Fruit fly (Drosophila melanogaster) whole organism, embryonic: Measurements from ENCODE around the gene Kal1.

ENCODE experiments used
- Antp ChIP-seq: fragments of 200-800 bp; sonication (Bioruptor generic); optimal IDR thresholded peaks from 3 replicates; lab custom pipeline; 2016; ENCODE audit warnings: missing biosample characterization, missing genetic modification characterization
- CG1024 ChIP-seq: fragments of 200-800 bp; sonication (Bioruptor generic); IDR thresholded peaks from 2 replicates; pipeline ENCODE4 v1.3.6; 2022; ENCODE audit warnings: missing biosample characterization, missing genetic modification characterization
- CG11560 ChIP-seq: fragments of 200-800 bp; sonication (Bioruptor generic); IDR thresholded peaks from 3 replicates; pipeline ENCODE4 v1.3.6; 2022; ENCODE audit warnings: missing biosample characterization, missing genetic modification characterization
- CG12942 ChIP-seq: fragments of 200-800 bp; sonication (Bioruptor generic); optimal IDR thresholded peaks from 3 replicates; lab custom pipeline; 2016; ENCODE audit warnings: missing biosample characterization, missing genetic modification characterization
- CG14965 ChIP-seq: fragments of 200-800 bp; sonication (Bioruptor generic); optimal IDR thresholded peaks from 2 replicates; lab custom pipeline; 2016; ENCODE audit warnings: missing biosample characterization, missing genetic modification characterization, borderline replicate concordance
- CG15696 ChIP-seq: fragments of 200-800 bp; sonication (Bioruptor generic); optimal IDR thresholded peaks from 2 replicates; lab custom pipeline; 2019; ENCODE audit warnings: missing biosample characterization, mild to moderate bottlenecking, missing genetic modification characterization, moderate library complexity
- CG2678 ChIP-seq: fragments of 200-800 bp; sonication (Bioruptor generic); optimal IDR thresholded peaks from 3 replicates; lab custom pipeline; 2019; ENCODE audit warnings: missing biosample characterization, mild to moderate bottlenecking, missing genetic modification characterization, moderate library complexity
- CG2875 ChIP-seq: fragments of 200-800 bp; sonication (Bioruptor generic); optimal IDR thresholded peaks from 2 replicates; lab custom pipeline; 2017; ENCODE audit warnings: missing biosample characterization, mild to moderate bottlenecking, missing genetic modification characterization, missing genetic modification reagents
- CG32772 ChIP-seq: fragments of 200-800 bp; sonication (Bioruptor generic); IDR thresholded peaks from 2 replicates; pipeline ENCODE4 v1.3.6; 2022; ENCODE audit warnings: missing biosample characterization, missing genetic modification characterization
- CG3281 ChIP-seq: fragments of 200-800 bp; sonication (Bioruptor generic); optimal IDR thresholded peaks from 3 replicates; lab custom pipeline; 2017; ENCODE audit warnings: missing biosample characterization, mild to moderate bottlenecking, missing genetic modification characterization
- CG33213 ChIP-seq: fragments of 200-800 bp; sonication (Bioruptor generic); optimal IDR thresholded peaks from 3 replicates; lab custom pipeline; 2016; ENCODE audit warnings: missing biosample characterization, missing genetic modification characterization
- CG4854 ChIP-seq: fragments of 200-800 bp; sonication (Bioruptor generic); optimal IDR thresholded peaks from 2 replicates; lab custom pipeline; 2016; ENCODE audit warnings: missing biosample characterization, missing genetic modification characterization, inconsistent platforms
- CG5180 ChIP-seq: fragments of 200-800 bp; sonication (Bioruptor generic); optimal IDR thresholded peaks from 3 replicates; lab custom pipeline; 2017; ENCODE audit warnings: missing biosample characterization, missing genetic modification characterization, mild to moderate bottlenecking, moderate library complexity, missing genetic modification reagents
- CG6272 ChIP-seq: fragments of 200-800 bp; sonication (Bioruptor generic); IDR thresholded peaks from 2 replicates; pipeline ENCODE4 v1.3.6; 2022; ENCODE audit warnings: missing biosample characterization, missing genetic modification characterization
- CG8089 ChIP-seq: fragments of 200-800 bp; sonication (Bioruptor generic); optimal IDR thresholded peaks from 3 replicates; lab custom pipeline; 2016; ENCODE audit warnings: missing biosample characterization, missing genetic modification characterization
- CG8478 ChIP-seq: fragments of >200 bp; optimal IDR thresholded peaks from 2 replicates; lab custom pipeline; 2018
- CG9727 ChIP-seq: fragments of 200-800 bp; sonication (Bioruptor generic); optimal IDR thresholded peaks from 3 replicates; lab custom pipeline; 2017; ENCODE audit warnings: missing biosample characterization, mild to moderate bottlenecking, missing genetic modification characterization
- CG9797 ChIP-seq: fragments of 200-800 bp; sonication (Bioruptor generic); optimal IDR thresholded peaks from 3 replicates; lab custom pipeline; 2018; ENCODE audit warnings: missing biosample characterization, mild to moderate bottlenecking, missing genetic modification characterization
- Deaf1 ChIP-seq: fragments of 200-800 bp; optimal IDR thresholded peaks from 3 replicates; lab custom pipeline; 2019; ENCODE audit warnings: missing biosample characterization, mild to moderate bottlenecking, missing genetic modification characterization, moderate library complexity
- Dfd ChIP-seq, 2 experiments: fragments of >200 bp; optimal IDR thresholded peaks; 2 replicates each; lab custom pipeline; 2017; ENCODE audit warnings: missing biosample characterization in 2 of 2, missing genetic modification characterization in 2 of 2
- Hand ChIP-seq: fragments of 200-800 bp; sonication (Bioruptor generic); optimal IDR thresholded peaks from 2 replicates; lab custom pipeline; 2017; ENCODE audit warnings: mild to moderate bottlenecking, missing biosample characterization, missing genetic modification reagents, missing genetic modification characterization
- HmgZ ChIP-seq: fragments of 200-800 bp; sonication (Bioruptor generic); optimal IDR thresholded peaks from 2 replicates; lab custom pipeline; 2018; ENCODE audit warnings: missing biosample characterization, mild to moderate bottlenecking, missing genetic modification characterization
- Kr ChIP-seq: fragments of 200-800 bp; sonication (Bioruptor generic); optimal IDR thresholded peaks from 2 replicates; lab custom pipeline; 2017; ENCODE audit warnings: missing biosample characterization, mild to moderate bottlenecking, missing genetic modification characterization
- MTF-1 ChIP-seq: fragments of 200-800 bp; sonication (Bioruptor generic); optimal IDR thresholded peaks from 2 replicates; lab custom pipeline; 2018; ENCODE audit warnings: missing biosample characterization, mild to moderate bottlenecking, missing genetic modification characterization, borderline replicate concordance
- NC2β ChIP-seq: fragments of 200-800 bp; sonication (Bioruptor generic); optimal IDR thresholded peaks from 2 replicates; lab custom pipeline; 2016; ENCODE audit warnings: missing biosample characterization, missing genetic modification characterization
- Nf-YA ChIP-seq: fragments of 200-800 bp; sonication (Bioruptor generic); IDR thresholded peaks from 2 replicates; pipeline ENCODE4 v1.3.6; 2022; ENCODE audit warnings: missing biosample characterization, missing genetic modification characterization
- ase ChIP-seq: fragments of 200-800 bp; sonication (Bioruptor generic); IDR thresholded peaks from 3 replicates; pipeline ENCODE4 v1.3.6; 2022; ENCODE audit warnings: missing biosample characterization, missing genetic modification characterization
- ash1 ChIP-seq: fragments of 200-800 bp; sonication (Bioruptor generic); optimal IDR thresholded peaks from 2 replicates; lab custom pipeline; 2018; ENCODE audit warnings: missing biosample characterization, mild to moderate bottlenecking, missing genetic modification characterization
- bigmax ChIP-seq: fragments of 200-800 bp; sonication (Bioruptor generic); optimal IDR thresholded peaks from 2 replicates; lab custom pipeline; 2018; ENCODE audit warnings: missing biosample characterization, mild to moderate bottlenecking, missing genetic modification characterization
- bowl ChIP-seq: fragments of 200-800 bp; sonication (Bioruptor generic); IDR thresholded peaks from 2 replicates; pipeline ENCODE4 v1.3.6; 2022; ENCODE audit warnings: missing biosample characterization, missing genetic modification characterization
- fd102C ChIP-seq: fragments of 200-800 bp; sonication (Bioruptor generic); optimal IDR thresholded peaks from 2 replicates; lab custom pipeline; 2018; ENCODE audit warnings: missing biosample characterization, mild to moderate bottlenecking, missing genetic modification characterization, moderate library complexity
- gcm ChIP-seq: fragments of 200-800 bp; sonication (Bioruptor generic); optimal IDR thresholded peaks from 2 replicates; lab custom pipeline; 2019; ENCODE audit warnings: missing biosample characterization, mild to moderate bottlenecking, missing genetic modification characterization, moderate library complexity
- ind ChIP-seq: fragments of 200-800 bp; sonication (Bioruptor generic); optimal IDR thresholded peaks from 3 replicates; lab custom pipeline; 2016; ENCODE audit warnings: missing biosample characterization, missing genetic modification characterization
- insv ChIP-seq, 2 experiments: fragments of 200-800 bp; sonication (Bioruptor generic); optimal IDR thresholded peaks; 3 replicates each; lab custom pipeline; 2016 to 2018; ENCODE audit warnings: missing biosample characterization in 2 of 2, missing genetic modification characterization in 2 of 2
- ken ChIP-seq: fragments of 200-800 bp; sonication (Bioruptor generic); IDR thresholded peaks from 3 replicates; pipeline ENCODE4 v1.3.6; 2022; ENCODE audit warnings: missing biosample characterization, missing genetic modification characterization
- kni ChIP-seq: fragments of 200-800 bp; sonication (Bioruptor generic); optimal IDR thresholded peaks from 3 replicates; lab custom pipeline; 2017; ENCODE audit warnings: mild to moderate bottlenecking, missing biosample characterization, missing genetic modification reagents, missing genetic modification characterization
- lilli ChIP-seq: fragments of 200-800 bp; sonication (Bioruptor generic); optimal IDR thresholded peaks from 3 replicates; lab custom pipeline; 2016; ENCODE audit warnings: missing biosample characterization, missing genetic modification characterization
- nerfin-1 ChIP-seq: fragments of 200-800 bp; sonication (Bioruptor generic); optimal IDR thresholded peaks from 3 replicates; lab custom pipeline; 2019; ENCODE audit warnings: missing biosample characterization, mild to moderate bottlenecking, missing genetic modification characterization, moderate library complexity
- nom ChIP-seq: fragments of 200-800 bp; sonication (Bioruptor generic); optimal IDR thresholded peaks from 2 replicates; lab custom pipeline; 2017; ENCODE audit warnings: missing biosample characterization, missing genetic modification characterization, mild to moderate bottlenecking, moderate library complexity, missing genetic modification reagents
- pfk ChIP-seq: fragments of 200-800 bp; sonication (Bioruptor generic); optimal IDR thresholded peaks from 2 replicates; lab custom pipeline; 2018; ENCODE audit warnings: missing biosample characterization, mild to moderate bottlenecking, missing genetic modification characterization, moderate library complexity
- rib ChIP-seq: fragments of 200-800 bp; sonication (Bioruptor generic); IDR thresholded peaks from 2 replicates; pipeline ENCODE4 v1.3.6; 2022; ENCODE audit warnings: missing biosample characterization, missing genetic modification characterization
- salm ChIP-seq: fragments of 200-800 bp; sonication (Bioruptor generic); optimal IDR thresholded peaks from 2 replicates; lab custom pipeline; 2018; ENCODE audit warnings: missing biosample characterization, mild to moderate bottlenecking, missing genetic modification characterization
- sd ChIP-seq: fragments of 200-800 bp; sonication (Bioruptor generic); optimal IDR thresholded peaks from 3 replicates; lab custom pipeline; 2018; ENCODE audit warnings: missing biosample characterization, mild to moderate bottlenecking, missing genetic modification characterization, moderate library complexity
- so ChIP-seq: fragments of 200-800 bp; sonication (Bioruptor generic); IDR thresholded peaks from 3 replicates; pipeline ENCODE4 v1.3.6; 2022; ENCODE audit warnings: missing biosample characterization, missing genetic modification characterization
- ssp ChIP-seq: fragments of 200-800 bp; sonication (Bioruptor generic); IDR thresholded peaks from 2 replicates; pipeline ENCODE4 v1.3.6; 2022; ENCODE audit warnings: missing biosample characterization, missing genetic modification characterization
- tap ChIP-seq: fragments of 200-800 bp; optimal IDR thresholded peaks from 3 replicates; lab custom pipeline; 2019; ENCODE audit warnings: missing biosample characterization, mild to moderate bottlenecking, missing genetic modification characterization, moderate library complexity
- ttk ChIP-seq: fragments of 200-800 bp; sonication (Bioruptor generic); IDR thresholded peaks from 2 replicates; pipeline ENCODE4 v2.1.2; 2022; ENCODE audit warnings: missing biosample characterization, missing genetic modification characterization
- zen ChIP-seq: fragments of 200-800 bp; sonication (Bioruptor generic); optimal IDR thresholded peaks from 3 replicates; lab custom pipeline; 2018; ENCODE audit warnings: missing biosample characterization, mild to moderate bottlenecking, missing genetic modification characterization, moderate library complexity
- zf30C ChIP-seq: fragments of 200-800 bp; sonication (Bioruptor generic); optimal IDR thresholded peaks from 3 replicates; lab custom pipeline; 2018; ENCODE audit warnings: missing biosample characterization, mild to moderate bottlenecking, missing genetic modification characterization

Kal1 gene

dm6 chr3R:24151924-24152809 is 11.0 kb downstream of the Kal1 start, which contains the start of the genes p38a and CG6178:
p38a (minus strand) TSS chr3R:24152321.
CG6178 (plus strand) TSS chr3R:24152347.
- TF ChIP-seq CG2678 (tag; lab: Kevin White, UChicago) (peak; percentile 99), zen (tag; lab: Kevin White, UChicago) (peak; percentile 93), bowl (GFP tag; lab: Robert Waterston, UW) (peak; percentile 90), ttk (peak; percentile 95), ssp (GFP tag; lab: Robert Waterston, UW) (peak; percentile 91), CG4854 (GFP tag; lab: Kevin White, UChicago) (peak; percentile 69), fd102C (GFP tag; lab: Kevin White, UChicago) (peak; percentile 52), CG15696 (peak; percentile 92), nerfin-1 (peak; percentile 91), MTF-1 (GFP tag; lab: Kevin White, UChicago) (peak; percentile 74), Nf-YA (peak; percentile 94), CG3281 (GFP tag; lab: Kevin White, UChicago) (peak; percentile 99), Kr (GFP tag; lab: Kevin White, UChicago) (no peak), insv (GFP tag; optimal IDR thresholded peaks at IDR 0.05; lab: Kevin White, UChicago) (peak in 1 of 2 experiments; percentile 72), CG12942 (peak; percentile 95), CG33213 (peak; percentile 14), CG9727 (GFP tag; lab: Kevin White, UChicago) (peak; percentile 98), CG9797 (peak; percentile 7), Antp (GFP tag; lab: Kevin White, UChicago) (peak; percentile 51), sd (peak; percentile 92), tap (tag; lab: Kevin White, UChicago) (peak; percentile 96), lilli (GFP tag; lab: Kevin White, UChicago) (peak; percentile 73), salm (peak; percentile 96), CG5180 (peak; percentile 84), CG2875 (peak; percentile 89), ind (GFP tag; lab: Kevin White, UChicago) (peak; percentile 96), pfk (GFP tag; lab: Kevin White, UChicago) (peak; percentile 43), gcm (GFP tag; lab: Kevin White, UChicago) (peak; percentile 98), ase (GFP tag; lab: Robert Waterston, UW) (peak; percentile 96), Deaf1 (tag; lab: Kevin White, UChicago) (peak; percentile 89), CG14965 (GFP tag; lab: Kevin White, UChicago) (no peak), nom (peak; percentile 94), ken (GFP tag; lab: Robert Waterston, UW) (peak; percentile 94), kni (GFP tag; lab: Kevin White, UChicago) (no peak), zf30C (no peak), CG8478 (lab: Kevin White, UChicago) (no peak), so (GFP tag; lab: Robert Waterston, UW) (peak; percentile 96), CG1024 (peak; percentile 83), Dfd (GFP tag; optimal IDR thresholded peaks at IDR 0.05; lab: Kevin White, UChicago) (no peak), rib (GFP tag; lab: Robert Waterston, UW) (peak; percentile 92), CG6272 (GFP tag; lab: Robert Waterston, UW) (peak; percentile 94), HmgZ (tag; lab: Kevin White, UChicago) (peak; percentile 91), CG11560 (tag; lab: Robert Waterston, UW) (peak; percentile 96), ash1 (GFP tag; lab: Kevin White, UChicago) (peak; percentile 48), Hand (GFP tag; lab: Kevin White, UChicago) (peak; percentile 95), CG8089 (GFP tag; lab: Kevin White, UChicago) (no peak), NC2β (GFP tag; lab: Kevin White, UChicago) (no peak), bigmax (GFP tag; lab: Kevin White, UChicago) (peak; percentile 82), CG32772 (GFP tag; lab: Robert Waterston, UW) (peak; percentile 97)
